Worm (Caenorhabditis elegans) whole organism, L2 larva: ENCODE measurements around the gene sra-4.

Source experiments
- C34F6.9 ChIP-seq: fragments of 150-350 bp; optimal IDR thresholded peaks from 2 replicates; lab custom pipeline; 2014; ENCODE audit warnings: missing biosample characterization, missing genetic modification characterization
- F13H6.1 ChIP-seq: sonication (generic microtip); optimal IDR thresholded peaks from 2 replicates; lab custom pipeline; 2016; ENCODE audit warnings: missing genetic modification characterization, missing compliant biosample characterization
- R02D3.7 ChIP-seq: fragments of 150-350 bp; optimal IDR thresholded peaks from 2 replicates; lab custom pipeline; 2014; ENCODE audit warnings: missing biosample characterization, missing genetic modification characterization
- Y55F3AM.14 ChIP-seq: fragments of 200-800 bp; sonication (Bioruptor generic); optimal IDR thresholded peaks from 2 replicates; lab custom pipeline; 2018; ENCODE audit warnings: mild to moderate bottlenecking, missing genetic modification characterization, missing compliant biosample characterization
- alr-1 ChIP-seq: fragments of 150-350 bp; optimal IDR thresholded peaks from 2 replicates; lab custom pipeline; 2014; ENCODE audit warnings: missing biosample characterization, missing genetic modification characterization
- aly-2 ChIP-seq: fragments of 150-350 bp; optimal IDR thresholded peaks from 2 replicates; lab custom pipeline; 2014; ENCODE audit warnings: missing biosample characterization, missing genetic modification characterization
- ama-1 ChIP-seq: fragments of 150-350 bp; optimal IDR thresholded peaks from 2 replicates; lab custom pipeline; 2018; ENCODE audit warnings: inconsistent platforms
- ceh-82 ChIP-seq: fragments of 150-350 bp; optimal IDR thresholded peaks from 2 replicates; lab custom pipeline; 2014; ENCODE audit warnings: missing biosample characterization, missing genetic modification characterization
- crh-2 ChIP-seq: sonication (generic microtip); optimal IDR thresholded peaks from 2 replicates; lab custom pipeline; 2017; ENCODE audit warnings: missing biosample characterization, missing genetic modification characterization
- dmd-4 ChIP-seq: sonication (generic microtip); optimal IDR thresholded peaks from 2 replicates; lab custom pipeline; 2017; ENCODE audit warnings: missing biosample characterization, missing genetic modification characterization
- egl-27 ChIP-seq: sonication (generic microtip); optimal IDR thresholded peaks from 3 replicates; lab custom pipeline; 2017; ENCODE audit warnings: missing biosample characterization, missing genetic modification reagents, missing genetic modification characterization
- elt-1 ChIP-seq: fragments of 150-350 bp; optimal IDR thresholded peaks from 2 replicates; lab custom pipeline; 2014; ENCODE audit warnings: missing biosample characterization, missing genetic modification characterization
- elt-3 ChIP-seq: sonication (generic microtip); optimal IDR thresholded peaks from 2 replicates; lab custom pipeline; 2017; ENCODE audit warnings: missing biosample characterization, missing genetic modification characterization
- fos-1 ChIP-seq: fragments of 150-350 bp; optimal IDR thresholded peaks from 2 replicates; lab custom pipeline; 2014; ENCODE audit warnings: missing biosample characterization, missing genetic modification characterization
- gmeb-1 ChIP-seq: fragments of 150-350 bp; optimal IDR thresholded peaks from 2 replicates; lab custom pipeline; 2014; ENCODE audit warnings: missing biosample characterization, missing genetic modification characterization
- lin-11 ChIP-seq: fragments of 150-350 bp; sonication (generic microtip); optimal IDR thresholded peaks from 2 replicates; lab custom pipeline; 2014; ENCODE audit warnings: missing biosample characterization, missing genetic modification characterization, inconsistent platforms, mixed read lengths
- lin-13 ChIP-seq: fragments of 150-350 bp; optimal IDR thresholded peaks from 2 replicates; lab custom pipeline; 2014; ENCODE audit warnings: missing biosample characterization, missing genetic modification reagents, missing genetic modification characterization
- lin-39 ChIP-seq: fragments of 150-350 bp; optimal IDR thresholded peaks from 2 replicates; lab custom pipeline; 2014; ENCODE audit warnings: missing biosample characterization, missing genetic modification reagents, missing genetic modification characterization
- lsy-2 ChIP-seq, 2 experiments: fragments of 150-350 bp in 1 of 2; sonication (generic microtip) in 1 of 2; optimal IDR thresholded peaks; 2 replicates each; lab custom pipeline; 2014 to 2017; ENCODE audit warnings: missing biosample characterization in 2 of 2, missing genetic modification characterization in 2 of 2
- mab-5 ChIP-seq: fragments of 150-350 bp; optimal IDR thresholded peaks from 2 replicates; lab custom pipeline; 2014; ENCODE audit warnings: missing biosample characterization, missing genetic modification characterization
- mdl-1 ChIP-seq, 2 experiments: fragments of 150-350 bp in 1 of 2; sonication (generic microtip) in 1 of 2; optimal IDR thresholded peaks; 2 replicates each; lab custom pipeline; 2017; ENCODE audit warnings: missing biosample characterization in 2 of 2, missing genetic modification characterization in 2 of 2
- nhr-12 ChIP-seq: fragments of 150-350 bp; optimal IDR thresholded peaks from 2 replicates; lab custom pipeline; 2014; ENCODE audit warnings: missing biosample characterization, missing genetic modification characterization
- nhr-129 ChIP-seq: fragments of 150-350 bp; optimal IDR thresholded peaks from 2 replicates; lab custom pipeline; 2014; ENCODE audit warnings: missing biosample characterization, missing genetic modification characterization
- nhr-21 ChIP-seq: fragments of 150-350 bp; optimal IDR thresholded peaks from 2 replicates; lab custom pipeline; 2014; ENCODE audit warnings: missing biosample characterization, missing genetic modification characterization
- nhr-237 ChIP-seq: fragments of 150-350 bp; optimal IDR thresholded peaks from 2 replicates; lab custom pipeline; 2014; ENCODE audit warnings: missing biosample characterization, missing genetic modification characterization
- nhr-25 ChIP-seq: fragments of 150-350 bp; sonication (generic microtip); optimal IDR thresholded peaks from 3 replicates; lab custom pipeline; 2014; ENCODE audit warnings: missing biosample characterization, missing genetic modification characterization
- nhr-77 ChIP-seq: fragments of 150-350 bp; optimal IDR thresholded peaks from 2 replicates; lab custom pipeline; 2014; ENCODE audit warnings: missing biosample characterization, missing genetic modification characterization
- peb-1 ChIP-seq: fragments of 150-350 bp; optimal IDR thresholded peaks from 2 replicates; lab custom pipeline; 2014; ENCODE audit warnings: missing biosample characterization, missing genetic modification characterization
- skn-1 ChIP-seq: sonication (generic microtip); optimal IDR thresholded peaks from 2 replicates; lab custom pipeline; 2017; ENCODE audit warnings: missing biosample characterization, missing genetic modification characterization
- sma-3 ChIP-seq: sonication (generic microtip); optimal IDR thresholded peaks from 2 replicates; lab custom pipeline; 2016; ENCODE audit warnings: missing genetic modification reagents, missing genetic modification characterization, missing compliant biosample characterization
- sma-9 ChIP-seq, 2 experiments: fragments of 150-350 bp in 1 of 2; sonication (generic microtip) in 1 of 2; optimal IDR thresholded peaks; 2 replicates each; lab custom pipeline; 2014 to 2016; ENCODE audit warnings: missing genetic modification characterization in 2 of 2, mild to moderate bottlenecking in 1 of 2, missing biosample characterization in 1 of 2, missing compliant biosample characterization in 1 of 2, missing genetic modification reagents in 1 of 2, moderate library complexity in 1 of 2
- snpc-4 ChIP-seq: fragments of 150-350 bp; optimal IDR thresholded peaks from 2 replicates; lab custom pipeline; 2014; ENCODE audit warnings: missing biosample characterization, missing genetic modification characterization
- unc-55 ChIP-seq: fragments of 150-350 bp; sonication (generic microtip); optimal IDR thresholded peaks from 3 replicates; lab custom pipeline; 2014; ENCODE audit warnings: missing biosample characterization, missing genetic modification reagents, missing genetic modification characterization
- unc-62 ChIP-seq: fragments of 150-350 bp; optimal IDR thresholded peaks from 2 replicates; lab custom pipeline; 2014; ENCODE audit warnings: missing biosample characterization, missing genetic modification reagents, missing genetic modification characterization
- zag-1 ChIP-seq: fragments of 150-350 bp; optimal IDR thresholded peaks from 2 replicates; lab custom pipeline; 2014; ENCODE audit warnings: missing biosample characterization, missing genetic modification characterization
- ztf-1 ChIP-seq: fragments of 200-800 bp; sonication (Bioruptor generic); conservative IDR thresholded peaks from 2 replicates; pipeline ENCODE4 v1.3.6; 2022; ENCODE audit warnings: missing genetic modification characterization, missing compliant biosample characterization
- ztf-4 ChIP-seq: fragments of 150-350 bp; optimal IDR thresholded peaks from 2 replicates; lab custom pipeline; 2014; ENCODE audit warnings: missing biosample characterization, missing genetic modification characterization

The sra-4 gene

DNA sequence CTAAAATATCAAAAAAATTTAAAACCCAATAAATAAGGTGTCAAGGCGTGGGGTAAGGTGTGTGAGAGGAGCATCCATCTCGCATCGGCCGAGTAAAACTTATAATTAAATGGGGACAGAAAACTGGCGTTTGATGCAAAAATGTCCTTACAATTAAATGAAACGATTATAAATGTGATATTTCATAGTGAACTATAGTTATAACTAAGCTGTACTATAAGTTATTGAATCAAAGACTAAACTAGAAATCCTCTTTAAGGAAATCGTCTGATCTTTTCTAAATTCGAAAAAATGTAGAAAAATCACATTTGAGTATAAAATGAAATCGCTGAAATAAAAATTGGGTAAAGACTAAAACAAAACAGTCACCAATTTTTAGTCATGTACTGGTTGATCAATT lies 8.0 kb upstream of the sra-4 start, which contains the start of gene sra-6:
TSS of gene sra-6 (minus strand) at position 101 of the 400 bp plus-strand sequence.
- TF ChIP-seq elt-1 (tag; lab: Kevin White, UChicago) (no peak), skn-1 (tag; lab: Kevin White, UChicago) (no peak), nhr-25 (tag; lab: Kevin White, UChicago) (no peak), lin-11 (tag; lab: Kevin White, UChicago) (no peak), ztf-1 (GFP tag; lab: Robert Waterston, UW) (no peak), nhr-21 (tag; lab: Kevin White, UChicago) (no peak), crh-2 (tag; lab: Kevin White, UChicago) (no peak), C34F6.9 (tag; lab: Kevin White, UChicago) (no peak), ama-1 (lab: Kevin White, UChicago) (no peak), ceh-82 (tag; lab: Kevin White, UChicago) (no peak), F13H6.1 (tag; lab: Kevin White, UChicago) (no peak), gmeb-1 (tag; lab: Kevin White, UChicago) (no peak), fos-1 (tag; lab: Kevin White, UChicago) (no peak), peb-1 (tag; lab: Kevin White, UChicago) (no peak), unc-62 (GFP tag; lab: Kevin White, UChicago) (no peak), dmd-4 (tag; lab: Kevin White, UChicago) (no peak), mdl-1 (tag; optimal IDR thresholded peaks at IDR 0.05; lab: Kevin White, UChicago) (no peak), lin-13 (GFP tag; lab: Kevin White, UChicago) (no peak), mab-5 (tag; lab: Kevin White, UChicago) (no peak), zag-1 (tag; lab: Kevin White, UChicago) (no peak)

DNA sequence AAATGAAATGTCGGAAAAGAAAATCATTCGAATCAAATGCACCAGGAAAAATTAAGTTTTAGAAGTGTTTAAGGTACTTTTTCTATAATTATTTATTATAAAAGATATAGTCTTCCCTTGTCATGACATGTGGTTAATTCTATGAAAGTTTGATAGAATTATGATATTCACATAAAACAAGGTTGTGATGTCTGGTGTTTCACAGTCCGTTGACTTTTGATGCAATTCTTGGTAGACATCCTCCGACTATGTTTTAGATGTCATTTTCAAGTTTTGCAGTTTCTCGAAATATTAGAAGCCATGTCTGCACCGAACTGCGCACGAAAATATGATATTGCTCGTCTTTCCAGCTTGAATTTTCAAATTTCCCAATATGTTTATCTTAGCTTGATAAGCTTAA lies 1.7 kb upstream of the sra-4 start, which contains the start of gene sra-7:
TSS of gene sra-7 (plus strand) at position 301 of the 400 bp plus-strand sequence.
- TF ChIP-seq fos-1 (tag; lab: Kevin White, UChicago) (no peak), sma-9 (GFP tag; optimal IDR thresholded peaks at IDR 0.05; lab: Kevin White, UChicago) (no peak), sma-9 (tag; optimal IDR thresholded peaks at IDR 0.05; lab: Kevin White, UChicago) (no peak), egl-27 (tag; lab: Kevin White, UChicago) (no peak), aly-2 (tag; lab: Kevin White, UChicago) (no peak), lin-39 (tag; lab: Kevin White, UChicago) (no peak), Y55F3AM.14 (GFP tag; lab: Kevin White, UChicago) (no peak), nhr-77 (tag; lab: Kevin White, UChicago) (no peak), gmeb-1 (tag; lab: Kevin White, UChicago) (no peak), peb-1 (tag; lab: Kevin White, UChicago) (no peak), ceh-82 (tag; lab: Kevin White, UChicago) (no peak), sma-3 (GFP tag; lab: Kevin White, UChicago) (no peak), ztf-4 (tag; lab: Kevin White, UChicago) (no peak), nhr-25 (tag; lab: Kevin White, UChicago) (no peak), skn-1 (tag; lab: Kevin White, UChicago) (no peak), snpc-4 (tag; lab: Kevin White, UChicago) (no peak), alr-1 (tag; lab: Kevin White, UChicago) (no peak), elt-3 (tag; lab: Kevin White, UChicago) (no peak), crh-2 (tag; lab: Kevin White, UChicago) (no peak)
- TF ChIP-seq, all 48 proteins: peak for 0

DNA sequence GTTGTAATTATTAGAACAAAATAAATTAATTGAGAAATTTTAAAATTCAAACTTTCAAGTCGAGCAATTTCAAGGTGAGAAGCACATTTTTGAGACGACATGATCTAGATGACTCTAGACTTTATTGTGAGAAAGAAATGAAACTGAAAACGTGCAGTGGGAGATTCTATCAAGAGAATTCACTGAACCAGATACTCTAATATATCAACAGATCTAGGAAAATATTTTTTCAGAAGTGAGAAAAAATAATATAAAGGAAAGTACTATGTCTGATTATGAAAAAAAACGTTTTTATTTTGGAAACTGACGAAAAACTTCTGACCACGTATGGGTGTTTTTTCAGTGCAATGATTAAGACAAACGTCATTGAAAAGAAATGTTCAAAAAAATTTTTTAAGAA lies 2.0 kb downstream of the sra-4 start, which contains the start of gene sra-3:
TSS of gene sra-3 (minus strand) at position 101 of the 400 bp plus-strand sequence.
- no peak for TF ChIP-seq R02D3.7 (tag; lab: Kevin White, UChicago)
- TF ChIP-seq lin-13 (GFP tag; lab: Kevin White, UChicago) = no peak
- TF ChIP-seq peb-1 (tag; lab: Kevin White, UChicago) = no peak
- no peak for TF ChIP-seq egl-27 (tag; lab: Kevin White, UChicago)
- no peak for TF ChIP-seq lsy-2 (tag; optimal IDR thresholded peaks at IDR 0.05; lab: Kevin White, UChicago)
- TF ChIP-seq nhr-12 = no peak
- TF ChIP-seq crh-2 (tag; lab: Kevin White, UChicago) = no peak
- no peak for TF ChIP-seq zag-1 (tag; lab: Kevin White, UChicago)
- no peak for TF ChIP-seq ceh-82 (tag; lab: Kevin White, UChicago)
- TF ChIP-seq nhr-129 = no peak
- no peak for TF ChIP-seq snpc-4 (tag; lab: Kevin White, UChicago)
- no peak for TF ChIP-seq unc-55
- no peak for TF ChIP-seq aly-2 (tag; lab: Kevin White, UChicago)
- TF ChIP-seq F13H6.1 (tag; lab: Kevin White, UChicago) = no peak
- TF ChIP-seq nhr-237 (tag; lab: Kevin White, UChicago) = no peak
- no peak for TF ChIP-seq lin-11 (tag; lab: Kevin White, UChicago)
- TF ChIP-seq sma-9 (GFP tag; optimal IDR thresholded peaks at IDR 0.05; lab: Kevin White, UChicago) = no peak
- TF ChIP-seq sma-9 (tag; optimal IDR thresholded peaks at IDR 0.05; lab: Kevin White, UChicago) = no peak
- TF ChIP-seq lin-39 (tag; lab: Kevin White, UChicago) = no peak
- TF ChIP-seq elt-1 (tag; lab: Kevin White, UChicago) = no peak
- TF ChIP-seq mab-5 (tag; lab: Kevin White, UChicago) = no peak
